Worm (Caenorhabditis elegans) whole organism, L4/young adult: ENCODE data around the gene C49F5.5.

ENCODE experiments used
- dao-5 ChIP-seq: sonication (generic microtip); optimal IDR thresholded peaks from 2 replicates; lab custom pipeline; 2016; ENCODE audit warnings: missing genotype, missing genetic modification characterization, moderate library complexity, missing compliant biosample characterization
- him-1 ChIP-seq: sonication (generic microtip); optimal IDR thresholded peaks from 2 replicates; lab custom pipeline; 2016; ENCODE audit warnings: missing genotype, missing genetic modification reagents, missing genetic modification characterization, missing compliant biosample characterization

DNA sequence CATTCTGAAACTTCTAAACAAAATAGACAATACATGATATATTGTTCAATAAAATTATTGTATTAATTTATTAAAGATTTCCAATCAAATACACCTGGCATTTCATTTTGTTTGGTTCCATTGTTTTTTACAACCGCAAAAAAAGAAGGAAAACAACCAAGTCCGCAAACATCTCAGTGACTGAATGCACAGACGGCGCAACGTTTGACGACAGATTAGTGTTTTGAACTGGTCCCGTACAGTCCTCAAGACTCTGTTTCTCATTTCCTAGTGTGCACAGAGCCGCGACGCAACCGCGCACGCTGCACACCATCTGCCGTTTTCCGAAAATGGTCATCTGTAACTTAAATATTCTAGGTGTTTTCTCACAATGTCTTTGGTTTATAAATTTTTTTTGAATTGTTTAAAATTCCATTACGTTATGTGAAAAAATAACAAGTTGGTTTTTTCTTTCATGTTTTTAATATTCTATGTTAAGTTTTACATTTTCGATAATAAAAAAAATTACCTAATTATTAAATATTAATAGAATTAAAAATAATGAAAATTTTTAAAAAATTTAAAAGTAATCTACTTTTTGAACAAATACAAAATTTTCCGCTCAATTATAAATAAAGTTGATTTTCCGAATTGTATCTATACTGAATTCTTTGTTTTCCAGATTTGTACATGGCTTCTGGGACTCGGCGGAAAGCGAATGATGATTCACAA is 37.6 kb upstream of the C49F5.5 start, which contains the start of gene lsd-1:
- TF ChIP-seq him-1 (tag; lab: Kevin White, UChicago): no peak
- TF ChIP-seq dao-5 (tag; lab: Kevin White, UChicago): no peak
